Worm (Caenorhabditis elegans) whole organism, L4/young adult: ENCODE measurements around the gene mspn-1.

Source experiments
- W03F9.2 ChIP-seq: fragments of 150-350 bp; optimal IDR thresholded peaks from 2 replicates; lab custom pipeline; 2014; ENCODE audit warnings: missing biosample characterization, missing genetic modification characterization
- dao-5 ChIP-seq: sonication (generic microtip); optimal IDR thresholded peaks from 2 replicates; lab custom pipeline; 2016; ENCODE audit warnings: missing genotype, missing genetic modification characterization, moderate library complexity, missing compliant biosample characterization
- him-1 ChIP-seq: sonication (generic microtip); optimal IDR thresholded peaks from 2 replicates; lab custom pipeline; 2016; ENCODE audit warnings: missing genotype, missing genetic modification reagents, missing genetic modification characterization, missing compliant biosample characterization

The mspn-1 gene

ce11 chrIV:10177779-10178178 is at the start of gene mspn-1:
Gene mspn-1 (plus strand): TSS chrIV:10177968.
- TF ChIP-seq him-1 (tag; lab: Kevin White, UChicago) = no peak
- no peak for TF ChIP-seq W03F9.2
- TF ChIP-seq dao-5 (tag; lab: Kevin White, UChicago) = no peak

- TF ChIP-seq dao-5 (tag; lab: Kevin White, UChicago) = no peak
Measured at ce11 chrIV:10128446-10128845, 49.3 kb upstream of the mspn-1 start.

- TF ChIP-seq dao-5 (tag; lab: Kevin White, UChicago) (no peak), W03F9.2 (peak; percentile 81)
Measured at ce11 chrIV:10128906-10129386, 48.8 kb upstream of the mspn-1 start, which contains the start of the genes gtbp-1 and K08F4.3. Gene gtbp-1 (minus strand): TSS chrIV:10128956. Gene K08F4.3 (plus strand): TSS chrIV:10129257.

DNA sequence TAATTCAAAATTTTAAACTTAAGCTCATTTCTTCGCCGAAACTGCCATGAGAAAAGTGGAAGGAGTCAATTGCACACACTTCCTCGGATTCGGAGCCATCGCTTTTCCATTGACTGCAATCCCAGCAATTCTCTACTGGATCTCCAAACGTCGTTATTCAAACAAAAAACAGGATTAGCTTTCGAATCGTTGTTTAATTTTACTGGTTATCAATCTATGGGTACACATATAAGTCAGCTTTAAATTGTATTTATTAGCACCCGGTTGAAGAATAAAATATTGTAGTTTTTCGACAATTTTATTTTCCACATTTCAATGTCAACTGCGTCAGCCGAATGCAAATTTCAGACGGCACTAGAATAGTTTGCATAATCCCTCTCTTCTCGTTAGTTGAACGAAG is 47.8 kb upstream of the mspn-1 start, which contains the start of gene glt-3:
TSS of gene glt-3 (plus strand) at position 301 of the 400 bp plus-strand sequence.
- no peak for TF ChIP-seq him-1 (tag; lab: Kevin White, UChicago)
- no peak for TF ChIP-seq W03F9.2
- TF ChIP-seq dao-5 (tag; lab: Kevin White, UChicago) = no peak

DNA sequence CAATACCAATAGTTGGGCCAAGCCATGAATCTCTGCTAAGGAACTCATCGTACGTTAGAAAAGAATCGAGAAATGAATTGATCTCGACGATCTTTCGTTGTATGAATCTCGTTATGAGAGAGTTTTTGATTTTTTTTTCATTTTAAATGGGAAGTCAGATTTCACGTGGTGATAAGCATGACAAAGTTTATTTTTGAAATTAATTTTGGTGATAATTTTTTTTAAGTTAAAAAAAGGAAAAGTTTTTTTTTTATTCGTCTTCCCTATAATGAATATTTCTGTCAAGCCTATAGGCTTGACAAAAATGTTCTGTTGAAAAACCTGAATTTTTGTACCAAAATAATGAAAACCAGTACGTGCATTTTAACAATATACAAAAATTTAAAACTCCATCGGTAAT is 42.0 kb upstream of the mspn-1 start, which contains the start of gene K08F4.5:
TSS of gene K08F4.5 (minus strand) at position 101 of the 400 bp plus-strand sequence.
- TF ChIP-seq him-1 (tag; lab: Kevin White, UChicago) (no peak), dao-5 (tag; lab: Kevin White, UChicago) (no peak), W03F9.2 (no peak)

- TF ChIP-seq W03F9.2 (no peak), him-1 (tag; lab: Kevin White, UChicago) (no peak)
Measured at ce11 chrIV:10137804-10138203, 40.0 kb upstream of the mspn-1 start, which contains the start of gene K08F4.12. Gene K08F4.12 (plus strand): TSS chrIV:10138104.

DNA sequence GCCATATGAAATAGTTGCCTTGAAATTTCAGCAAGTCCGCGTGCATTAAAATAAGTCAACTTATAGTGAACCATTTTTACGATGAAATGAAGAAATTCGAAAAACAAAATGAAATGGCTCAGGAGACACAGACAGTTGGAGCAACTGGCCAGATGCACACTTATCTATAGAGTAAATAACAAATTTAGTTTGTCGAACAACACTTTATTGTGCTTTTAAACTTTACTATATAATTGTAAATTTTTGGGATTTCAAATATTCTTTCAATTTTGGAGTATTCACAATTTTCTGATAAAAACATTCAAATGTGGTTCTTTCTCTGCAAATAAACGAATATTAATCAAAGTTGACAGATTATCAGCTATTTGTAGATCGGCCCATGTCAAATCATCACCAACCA is 37.6 kb upstream of the mspn-1 start, which contains the start of gene gst-3:
TSS of gene gst-3 (minus strand) at position 101 of the 400 bp plus-strand sequence.
- TF ChIP-seq W03F9.2 = no peak
- no peak for TF ChIP-seq him-1 (tag; lab: Kevin White, UChicago)
- no peak for TF ChIP-seq dao-5 (tag; lab: Kevin White, UChicago)

DNA sequence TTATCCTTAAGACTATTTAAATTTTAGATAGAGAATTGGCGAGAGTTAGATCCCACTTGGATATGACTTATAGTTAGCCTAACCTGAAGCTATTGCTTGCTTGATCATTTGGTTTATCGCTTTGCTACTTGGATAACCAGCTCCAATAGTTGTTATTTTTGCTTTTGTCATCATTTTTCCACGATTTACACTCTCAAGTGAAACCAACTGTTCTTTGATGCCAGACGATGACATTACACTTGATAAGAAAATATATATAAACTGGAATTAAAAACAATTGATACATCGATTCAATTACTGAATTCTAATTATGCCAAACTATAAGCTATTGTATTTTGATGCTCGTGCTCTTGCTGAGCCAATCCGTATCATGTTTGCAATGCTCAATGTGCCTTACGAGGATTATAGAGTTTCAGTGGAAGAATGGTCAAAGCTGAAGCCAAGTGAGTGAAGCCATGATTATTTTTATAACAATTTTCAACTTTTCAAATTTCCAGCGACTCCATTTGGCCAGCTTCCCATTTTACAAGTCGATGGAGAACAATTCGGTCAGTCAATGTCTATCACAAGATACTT is 35.8 kb upstream of the mspn-1 start, which contains the start of the genes gst-2, gst-4 and dhs-12:
TSS of gene gst-2 (minus strand) at position 132 of the 576 bp plus-strand sequence.
TSS of gene gst-4 (plus strand) at position 296 of the 576 bp plus-strand sequence.
TSS of gene dhs-12 (plus strand) at position 526 of the 576 bp plus-strand sequence.
- TF ChIP-seq dao-5 (tag; lab: Kevin White, UChicago) (no peak), W03F9.2 (no peak), him-1 (tag; lab: Kevin White, UChicago) (no peak)

DNA sequence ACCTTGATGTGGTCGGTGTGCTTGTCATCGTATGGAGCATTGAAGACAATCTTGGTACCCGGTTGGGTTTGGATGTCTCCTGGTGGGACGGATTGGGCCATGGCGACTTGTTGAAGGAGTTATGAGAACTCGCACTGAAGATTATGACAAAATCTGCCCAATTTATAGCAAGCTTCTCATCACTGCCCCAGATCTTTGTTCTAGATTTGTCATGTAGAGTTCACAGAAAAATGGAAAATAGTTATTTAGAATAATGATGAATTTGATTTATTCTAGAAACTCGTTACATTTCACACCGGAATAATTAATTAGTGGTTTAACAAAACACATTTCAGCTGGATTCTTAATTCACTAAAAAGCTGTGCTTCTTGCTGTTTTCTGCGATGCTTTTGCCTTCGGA is 34.1 kb upstream of the mspn-1 start, which contains the start of gene msp-38:
TSS of gene msp-38 (minus strand) at position 101 of the 400 bp plus-strand sequence.
- TF ChIP-seq him-1 (tag; lab: Kevin White, UChicago) (no peak), dao-5 (tag; lab: Kevin White, UChicago) (no peak), W03F9.2 (no peak)

- no peak for TF ChIP-seq him-1 (tag; lab: Kevin White, UChicago)
- no peak for TF ChIP-seq dao-5 (tag; lab: Kevin White, UChicago)
- TF ChIP-seq W03F9.2 = no peak
Measured at ce11 chrIV:10144487-10144886, 33.3 kb upstream of the mspn-1 start.

- no peak for TF ChIP-seq him-1 (tag; lab: Kevin White, UChicago)
- no peak for TF ChIP-seq W03F9.2
- no peak for TF ChIP-seq dao-5 (tag; lab: Kevin White, UChicago)
Measured at ce11 chrIV:10144909-10145308, 32.9 kb upstream of the mspn-1 start.

- TF ChIP-seq W03F9.2 = no peak
- TF ChIP-seq him-1 (tag; lab: Kevin White, UChicago) = no peak
- no peak for TF ChIP-seq dao-5 (tag; lab: Kevin White, UChicago)
Measured at ce11 chrIV:10146885-10147284, 30.9 kb upstream of the mspn-1 start, which contains the start of gene T14G10.8. Gene T14G10.8 (minus strand): TSS chrIV:10146985.

DNA sequence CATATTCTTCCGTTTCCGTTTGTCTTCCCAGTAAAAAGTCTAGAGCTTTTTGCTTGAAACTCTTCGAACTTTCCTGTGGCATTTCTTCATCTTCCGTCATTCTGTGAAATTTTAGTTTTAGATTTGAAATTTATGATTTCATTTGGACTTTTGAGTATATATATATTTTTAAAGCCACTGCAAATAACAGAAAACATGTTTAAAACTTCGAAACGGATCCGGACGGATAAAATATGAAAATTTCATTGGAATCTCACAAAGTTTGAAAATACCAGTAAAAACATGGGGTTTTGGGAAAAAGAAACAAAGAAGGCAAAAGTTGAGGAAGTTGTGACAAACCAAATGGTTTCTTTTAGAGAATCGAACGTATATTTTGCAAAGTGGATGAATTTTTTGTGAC is 28.8 kb upstream of the mspn-1 start, which contains the start of gene pigs-1:
TSS of gene pigs-1 (minus strand) at position 101 of the 400 bp plus-strand sequence.
- TF ChIP-seq dao-5 (tag; lab: Kevin White, UChicago) (no peak), him-1 (tag; lab: Kevin White, UChicago) (no peak), W03F9.2 (no peak)

- TF ChIP-seq him-1 (tag; lab: Kevin White, UChicago) = no peak
- no peak for TF ChIP-seq W03F9.2
- no peak for TF ChIP-seq dao-5 (tag; lab: Kevin White, UChicago)
Measured at ce11 chrIV:10150552-10151004, 27.2 kb upstream of the mspn-1 start, which contains the start of gene tsp-12. Gene tsp-12 (minus strand): TSS chrIV:10150602.
